Worm (Caenorhabditis elegans) whole organism, mixed stage, embryonic: ENCODE measurements around the gene ZK892.4.

Experiments
- ces-1 ChIP-seq: fragments of 150-350 bp; optimal IDR thresholded peaks from 2 replicates; lab custom pipeline; 2014; ENCODE audit warnings: missing biosample characterization, missing genetic modification reagents, missing genetic modification characterization
- nhr-237 ChIP-seq: fragments of 150-350 bp; optimal IDR thresholded peaks from 2 replicates; lab custom pipeline; 2014; ENCODE audit warnings: missing biosample characterization, missing genetic modification characterization
- snpc-4 ChIP-seq: fragments of 150-350 bp; optimal IDR thresholded peaks from 2 replicates; lab custom pipeline; 2014; ENCODE audit warnings: missing biosample characterization, missing genetic modification characterization
- ztf-11 ChIP-seq: fragments of 150-350 bp; optimal IDR thresholded peaks from 2 replicates; lab custom pipeline; 2014; ENCODE audit warnings: missing biosample characterization, missing genetic modification characterization

ce11 chrII:9974210-9974609 lies 32.2 kb upstream of the ZK892.4 start:
- TF ChIP-seq snpc-4 (no peak), ces-1 (no peak), ztf-11 (tag; lab: Kevin White, UChicago) (no peak), nhr-237 (tag; lab: Kevin White, UChicago) (no peak)
